Fruit fly (Drosophila melanogaster): Measurements from ENCODE around the gene CG13362.

DNA sequence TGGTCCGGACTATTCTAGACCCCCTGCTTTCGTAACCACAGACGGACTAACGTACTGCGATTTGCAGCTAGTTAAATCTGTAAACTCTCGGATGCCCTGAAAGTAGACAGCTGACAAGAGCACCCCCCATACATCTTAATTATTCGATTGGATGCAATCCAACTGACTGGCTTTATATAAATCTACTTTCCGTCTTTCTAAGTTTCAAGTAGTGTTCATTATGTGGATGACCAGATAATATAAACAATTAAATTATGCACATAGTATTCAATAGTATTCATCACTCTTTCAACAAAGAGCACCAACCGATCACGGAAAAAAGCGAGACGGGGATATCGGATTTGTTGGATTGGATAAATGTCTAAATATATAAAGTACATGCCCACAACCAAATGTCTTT lies 10.9 kb upstream of the CG13362 start:
- TF ChIP-seq eg (GFP tag; IDR thresholded peaks at IDR 0.05) (no peak), esn (GFP tag; optimal IDR thresholded peaks at IDR 0.05) (no peak), spab (GFP tag; optimal IDR thresholded peaks at IDR 0.05) (no peak), CG15336 (GFP tag; IDR thresholded peaks at IDR 0.05) (no peak), CG6854 (GFP tag; optimal IDR thresholded peaks at IDR 0.05) (no peak)
